Worm (Caenorhabditis elegans) whole organism, L1 larva: ENCODE data around the gene frpr-18.

Experiments
- Y116A8C.19 ChIP-seq: sonication (generic microtip); optimal IDR thresholded peaks from 2 replicates; lab custom pipeline; 2016; ENCODE audit warnings: missing compliant biosample characterization, missing genetic modification characterization, borderline replicate concordance
- blmp-1 ChIP-seq: fragments of 150-350 bp; optimal IDR thresholded peaks from 2 replicates; lab custom pipeline; 2014; ENCODE audit warnings: missing biosample characterization, missing genetic modification characterization
- ceh-82 ChIP-seq, 3 experiments: fragments of 150-350 bp in 1 of 3; sonication (generic microtip) in 2 of 3; optimal IDR thresholded peaks; 2 replicates each; lab custom pipeline; 2014 to 2017; ENCODE audit warnings: missing biosample characterization in 3 of 3, missing genetic modification characterization in 3 of 3
- lin-35 ChIP-seq, 2 experiments: fragments of 150-350 bp; optimal IDR thresholded peaks; 2 replicates each; lab custom pipeline; 2014; ENCODE audit warnings: missing biosample characterization in 2 of 2, missing genetic modification characterization in 2 of 2, missing genetic modification reagents in 2 of 2
- lsy-2 ChIP-seq, 2 experiments: fragments of 150-350 bp; optimal IDR thresholded peaks; 2 replicates each; lab custom pipeline; 2014; ENCODE audit warnings: missing biosample characterization in 2 of 2, missing genetic modification characterization in 2 of 2
- nhr-11 ChIP-seq: fragments of 150-350 bp; optimal IDR thresholded peaks from 2 replicates; lab custom pipeline; 2014; ENCODE audit warnings: missing biosample characterization, missing genetic modification characterization
- nhr-19 ChIP-seq: fragments of 200-800 bp; sonication (Bioruptor generic); conservative IDR thresholded peaks from 2 replicates; pipeline ENCODE4 v1.3.6; 2022; ENCODE audit warnings: missing genetic modification characterization, missing compliant biosample characterization

ce11 chrV:6831539-6831938 is 38.6 kb upstream of the frpr-18 start:
- TF ChIP-seq Y116A8C.19 = no peak
- no peak for TF ChIP-seq blmp-1 (tag; lab: Kevin White, UChicago)
- TF ChIP-seq ceh-82 (tag; optimal IDR thresholded peaks at IDR 0.05; lab: Kevin White, UChicago) = no peak
- TF ChIP-seq nhr-11 (tag; lab: Kevin White, UChicago) = no peak
- TF ChIP-seq nhr-19 (GFP tag; lab: Robert Waterston, UW) = no peak
- TF ChIP-seq lsy-2 (tag; optimal IDR thresholded peaks at IDR 0.05; lab: Kevin White, UChicago) = no peak
- TF ChIP-seq lin-35 (GFP tag; optimal IDR thresholded peaks at IDR 0.05; lab: Kevin White, UChicago) = no peak
